Worm (Caenorhabditis elegans) whole organism, late embryonic: ENCODE data around the gene acs-7.

ENCODE experiments used
- C08G9.2 ChIP-seq: sonication (generic microtip); optimal IDR thresholded peaks from 2 replicates; lab custom pipeline; 2016; ENCODE audit warnings: mild to moderate bottlenecking, missing genetic modification characterization, moderate library complexity, missing compliant biosample characterization
- C38D4.7 ChIP-seq: fragments of 200-800 bp; sonication (Bioruptor generic); optimal IDR thresholded peaks from 2 replicates; lab custom pipeline; 2018; ENCODE audit warnings: mild to moderate bottlenecking, missing genetic modification characterization, moderate library complexity, missing compliant biosample characterization
- K09A11.1 ChIP-seq: sonication (generic microtip); optimal IDR thresholded peaks from 2 replicates; lab custom pipeline; 2017; ENCODE audit warnings: antibody characterized with exemption, mild to moderate bottlenecking, missing genetic modification characterization, missing compliant biosample characterization; ENCODE audit not compliant: insufficient read depth
- Y22D7AL.16 ChIP-seq: sonication (generic microtip); optimal IDR thresholded peaks from 2 replicates; lab custom pipeline; 2016; ENCODE audit warnings: missing genetic modification characterization, missing compliant biosample characterization
- ahr-1 ChIP-seq: sonication (generic microtip); optimal IDR thresholded peaks from 2 replicates; lab custom pipeline; 2016; ENCODE audit warnings: missing genetic modification characterization, missing compliant biosample characterization
- ama-1 ChIP-seq: fragments of 150-350 bp; optimal IDR thresholded peaks from 2 replicates; lab custom pipeline; 2014
- ceh-14 ChIP-seq: sonication (generic microtip); optimal IDR thresholded peaks from 2 replicates; lab custom pipeline; 2016; ENCODE audit warnings: missing genotype, missing genetic modification characterization, missing compliant biosample characterization
- ceh-18 ChIP-seq: sonication (generic microtip); optimal IDR thresholded peaks from 2 replicates; lab custom pipeline; 2016; ENCODE audit warnings: missing genetic modification characterization, missing compliant biosample characterization
- ceh-2 ChIP-seq: sonication (generic microtip); optimal IDR thresholded peaks from 2 replicates; lab custom pipeline; 2016; ENCODE audit warnings: missing genotype, missing genetic modification characterization, missing compliant biosample characterization
- ceh-24 ChIP-seq: sonication (generic microtip); optimal IDR thresholded peaks from 2 replicates; lab custom pipeline; 2016; ENCODE audit warnings: mild to moderate bottlenecking, missing genetic modification characterization, missing compliant biosample characterization
- ceh-30 ChIP-seq: fragments of 150-350 bp; optimal IDR thresholded peaks from 2 replicates; lab custom pipeline; 2014; ENCODE audit warnings: missing biosample characterization, missing genetic modification characterization
- ceh-31 ChIP-seq: sonication (generic microtip); optimal IDR thresholded peaks from 2 replicates; lab custom pipeline; 2016; ENCODE audit warnings: missing genetic modification characterization, missing compliant biosample characterization
- ceh-34 ChIP-seq: sonication (generic microtip); optimal IDR thresholded peaks from 2 replicates; lab custom pipeline; 2016; ENCODE audit warnings: mild to moderate bottlenecking, missing genetic modification characterization, missing compliant biosample characterization
- ceh-48 ChIP-seq: sonication (generic microtip); optimal IDR thresholded peaks from 2 replicates; lab custom pipeline; 2016; ENCODE audit warnings: missing genetic modification characterization, inconsistent platforms, missing compliant biosample characterization
- ceh-6 ChIP-seq: fragments of 200-800 bp; sonication (Bioruptor generic); optimal IDR thresholded peaks from 2 replicates; lab custom pipeline; 2018; ENCODE audit warnings: mild to moderate bottlenecking, missing genetic modification characterization, missing compliant biosample characterization
- ceh-9 ChIP-seq: sonication (generic microtip); optimal IDR thresholded peaks from 2 replicates; lab custom pipeline; 2016; ENCODE audit warnings: mild to moderate bottlenecking, missing genetic modification characterization, inconsistent platforms, missing compliant biosample characterization
- che-1 ChIP-seq: sonication (generic microtip); optimal IDR thresholded peaks from 2 replicates; lab custom pipeline; 2016; ENCODE audit warnings: mild to moderate bottlenecking, missing genetic modification characterization, missing compliant biosample characterization
- dve-1 ChIP-seq: sonication (generic microtip); optimal IDR thresholded peaks from 2 replicates; lab custom pipeline; 2017; ENCODE audit warnings: antibody characterized with exemption, mild to moderate bottlenecking, missing genetic modification characterization, missing compliant biosample characterization
- elt-2 ChIP-seq: sonication (generic microtip); optimal IDR thresholded peaks from 2 replicates; lab custom pipeline; 2016; ENCODE audit warnings: missing genetic modification reagents, missing genetic modification characterization, missing compliant biosample characterization
- elt-4 ChIP-seq: sonication (generic microtip); optimal IDR thresholded peaks from 2 replicates; lab custom pipeline; 2016; ENCODE audit warnings: missing genetic modification characterization, missing compliant biosample characterization
- ets-4 ChIP-seq: sonication (generic microtip); optimal IDR thresholded peaks from 2 replicates; lab custom pipeline; 2016; ENCODE audit warnings: missing genetic modification characterization, missing compliant biosample characterization
- eyg-1 ChIP-seq: sonication (generic microtip); optimal IDR thresholded peaks from 2 replicates; lab custom pipeline; 2016; ENCODE audit warnings: missing genotype, missing genetic modification characterization, missing compliant biosample characterization
- fkh-10 ChIP-seq: fragments of 150-350 bp; optimal IDR thresholded peaks from 2 replicates; lab custom pipeline; 2014; ENCODE audit warnings: missing biosample characterization, missing genetic modification reagents, missing genetic modification characterization
- gmeb-2 ChIP-seq: sonication (generic microtip); optimal IDR thresholded peaks from 2 replicates; lab custom pipeline; 2016; ENCODE audit warnings: missing genetic modification characterization, inconsistent platforms, missing compliant biosample characterization
- hlh-13 ChIP-seq: fragments of 200-800 bp; sonication (Bioruptor generic); optimal IDR thresholded peaks from 2 replicates; lab custom pipeline; 2018; ENCODE audit warnings: mild to moderate bottlenecking, missing genetic modification characterization, missing compliant biosample characterization
- hlh-15 ChIP-seq: sonication (generic microtip); optimal IDR thresholded peaks from 2 replicates; lab custom pipeline; 2016; ENCODE audit warnings: missing genetic modification characterization, missing compliant biosample characterization
- hlh-30 ChIP-seq: sonication (generic microtip); optimal IDR thresholded peaks from 2 replicates; lab custom pipeline; 2017; ENCODE audit warnings: antibody characterized with exemption, missing genetic modification characterization, missing compliant biosample characterization; ENCODE audit not compliant: insufficient read depth
- hlh-8 ChIP-seq: sonication (generic microtip); optimal IDR thresholded peaks from 2 replicates; lab custom pipeline; 2016; ENCODE audit warnings: missing genotype, missing genetic modification characterization, missing compliant biosample characterization
- lim-6 ChIP-seq: sonication (generic microtip); optimal IDR thresholded peaks from 2 replicates; lab custom pipeline; 2016; ENCODE audit warnings: missing genetic modification characterization, missing compliant biosample characterization
- lin-11 ChIP-seq: fragments of 200-800 bp; sonication (Bioruptor generic); optimal IDR thresholded peaks from 2 replicates; lab custom pipeline; 2018; ENCODE audit warnings: mild to moderate bottlenecking, missing genetic modification characterization, missing compliant biosample characterization
- madf-2 ChIP-seq: sonication (generic microtip); optimal IDR thresholded peaks from 2 replicates; lab custom pipeline; 2017; ENCODE audit warnings: missing genetic modification characterization, missing compliant biosample characterization
- mec-3 ChIP-seq: sonication (generic microtip); optimal IDR thresholded peaks from 2 replicates; lab custom pipeline; 2016; ENCODE audit warnings: borderline replicate concordance, missing genetic modification characterization, missing compliant biosample characterization
- nfya-1 ChIP-seq: sonication (generic microtip); optimal IDR thresholded peaks from 2 replicates; lab custom pipeline; 2017; ENCODE audit warnings: missing genetic modification characterization, mild to moderate bottlenecking, missing compliant biosample characterization, antibody characterized with exemption, moderate library complexity
- npax-4 ChIP-seq: sonication (generic microtip); optimal IDR thresholded peaks from 2 replicates; lab custom pipeline; 2016; ENCODE audit warnings: missing genetic modification characterization, missing compliant biosample characterization
- odd-2 ChIP-seq: sonication (generic microtip); optimal IDR thresholded peaks from 2 replicates; lab custom pipeline; 2017; ENCODE audit warnings: antibody characterized with exemption, mild to moderate bottlenecking, missing genetic modification characterization, missing compliant biosample characterization
- pha-2 ChIP-seq: sonication (generic microtip); optimal IDR thresholded peaks from 2 replicates; lab custom pipeline; 2017; ENCODE audit warnings: mild to moderate bottlenecking, missing genetic modification characterization, missing compliant biosample characterization
- pha-4 ChIP-seq: fragments of 150-350 bp; optimal IDR thresholded peaks from 2 replicates; lab custom pipeline; 2018; ENCODE audit warnings: missing biosample characterization, missing genetic modification reagents, missing genetic modification characterization
- pros-1 ChIP-seq: fragments of 150-350 bp; optimal IDR thresholded peaks from 2 replicates; lab custom pipeline; 2014; ENCODE audit warnings: missing biosample characterization, missing genetic modification reagents, missing genetic modification characterization
- rnt-1 ChIP-seq: sonication (generic microtip); optimal IDR thresholded peaks from 2 replicates; lab custom pipeline; 2016; ENCODE audit warnings: missing genetic modification characterization, missing compliant biosample characterization
- sdc-2 ChIP-seq: sonication (generic microtip); optimal IDR thresholded peaks from 2 replicates; lab custom pipeline; 2016; ENCODE audit warnings: missing genotype, missing genetic modification characterization, missing compliant biosample characterization
- sox-4 ChIP-seq: sonication (generic microtip); optimal IDR thresholded peaks from 2 replicates; lab custom pipeline; 2017; ENCODE audit warnings: mild to moderate bottlenecking, missing genetic modification characterization, inconsistent platforms, missing compliant biosample characterization
- syd-9 ChIP-seq: sonication (generic microtip); optimal IDR thresholded peaks from 2 replicates; lab custom pipeline; 2016; ENCODE audit warnings: mild to moderate bottlenecking, missing genetic modification characterization, moderate library complexity, missing compliant biosample characterization
- tbx-2 ChIP-seq: sonication (generic microtip); optimal IDR thresholded peaks from 2 replicates; lab custom pipeline; 2016; ENCODE audit warnings: missing genetic modification characterization, missing compliant biosample characterization
- tbx-7 ChIP-seq: sonication (generic microtip); optimal IDR thresholded peaks from 2 replicates; lab custom pipeline; 2016; ENCODE audit warnings: missing genotype, missing genetic modification characterization, missing compliant biosample characterization
- ttx-3 ChIP-seq: sonication (generic microtip); optimal IDR thresholded peaks from 2 replicates; lab custom pipeline; 2016; ENCODE audit warnings: missing genetic modification reagents, missing genetic modification characterization, missing compliant biosample characterization
- unc-42 ChIP-seq: sonication (generic microtip); optimal IDR thresholded peaks from 2 replicates; lab custom pipeline; 2016; ENCODE audit warnings: missing genotype, missing genetic modification characterization, missing compliant biosample characterization
- unc-55 ChIP-seq: sonication (generic microtip); optimal IDR thresholded peaks from 2 replicates; lab custom pipeline; 2017; ENCODE audit warnings: missing biosample characterization, missing genetic modification reagents, missing genetic modification characterization
- unc-86 ChIP-seq: sonication (generic microtip); optimal IDR thresholded peaks from 2 replicates; lab custom pipeline; 2016; ENCODE audit warnings: missing genetic modification characterization, missing compliant biosample characterization
- ztf-16 ChIP-seq: sonication (generic microtip); optimal IDR thresholded peaks from 2 replicates; lab custom pipeline; 2017; ENCODE audit warnings: missing genetic modification characterization, missing compliant biosample characterization

Gene acs-7

DNA sequence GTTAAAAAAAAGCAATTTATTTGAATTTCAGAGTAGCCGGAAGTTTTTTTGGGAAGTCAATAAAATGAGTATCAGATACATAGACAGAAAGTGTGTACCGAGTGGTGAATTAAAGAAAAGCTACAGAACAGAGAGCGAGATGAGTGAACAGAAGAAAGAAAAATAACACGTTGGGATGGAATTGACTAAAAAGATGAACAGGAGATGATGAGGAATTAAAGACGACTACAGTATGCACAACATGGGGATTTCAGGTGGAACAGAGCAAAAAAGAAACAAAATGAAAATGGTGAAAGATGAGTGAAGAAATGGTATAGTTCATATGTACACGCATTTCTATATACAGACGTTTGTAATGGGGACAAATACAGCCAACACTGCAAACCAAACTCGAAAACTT lies 20.5 kb upstream of the acs-7 start:
- TF ChIP-seq eyg-1 (tag; lab: Kevin White, UChicago) (no peak), pros-1 (tag; lab: Kevin White, UChicago) (no peak), ttx-3 (tag; lab: Kevin White, UChicago) (no peak), ceh-31 (tag; lab: Kevin White, UChicago) (no peak), ahr-1 (tag; lab: Kevin White, UChicago) (no peak), gmeb-2 (no peak), elt-4 (no peak), Y22D7AL.16 (tag; lab: Kevin White, UChicago) (no peak), C38D4.7 (GFP tag; lab: Kevin White, UChicago) (no peak), hlh-15 (tag; lab: Kevin White, UChicago) (no peak), npax-4 (no peak), unc-42 (no peak), lin-11 (tag; lab: Kevin White, UChicago) (no peak), sdc-2 (tag; lab: Kevin White, UChicago) (no peak), syd-9 (tag; lab: Kevin White, UChicago) (no peak), unc-86 (tag; lab: Kevin White, UChicago) (no peak), ztf-16 (tag; lab: Kevin White, UChicago) (no peak)

DNA sequence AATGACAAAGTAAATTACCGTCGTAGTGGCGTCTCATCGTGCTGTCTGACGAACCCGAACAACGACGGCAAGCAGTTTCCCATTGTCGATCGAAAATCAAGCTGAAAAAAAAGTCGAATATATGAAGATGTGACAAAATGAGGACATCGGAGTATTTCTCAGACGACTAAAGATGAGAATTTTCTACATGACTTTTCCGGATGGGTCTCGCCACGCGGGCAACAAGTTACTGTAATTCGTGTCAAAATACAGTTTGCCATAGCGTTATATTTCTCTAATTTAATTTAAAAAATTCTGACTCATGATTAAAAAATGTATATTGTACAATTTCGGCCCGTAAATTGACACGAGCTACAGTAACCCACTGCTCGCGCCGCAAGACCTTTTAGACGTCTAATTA lies 18.9 kb upstream of the acs-7 start, which contains the start of gene C01G6.4:
Gene C01G6.4, minus strand, starts transcription at position 101 of the 400 bp plus-strand sequence.
- TF ChIP-seq elt-4, result no peak
- TF ChIP-seq ceh-14, result no peak
- TF ChIP-seq syd-9 (tag; lab: Kevin White, UChicago), result no peak
- no peak for TF ChIP-seq ceh-2 (tag; lab: Kevin White, UChicago)

DNA sequence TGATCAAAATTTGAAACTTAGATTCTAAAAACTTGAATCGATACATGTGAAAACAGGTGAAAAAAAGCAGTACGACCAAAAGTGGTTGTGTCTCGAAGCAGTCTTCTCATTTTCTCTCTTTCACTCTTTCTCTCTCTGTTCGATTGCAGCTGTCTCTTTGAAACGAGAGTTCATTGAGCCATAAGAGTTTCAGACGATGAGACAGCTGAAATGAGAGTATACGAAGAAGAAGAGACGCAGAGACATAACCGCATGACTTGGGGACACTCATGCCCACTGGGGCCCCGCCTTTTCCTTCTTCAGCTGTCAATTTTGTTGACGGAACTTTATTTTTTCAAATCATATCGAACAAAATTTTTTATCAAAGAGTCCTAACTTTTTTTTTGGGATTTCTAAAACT lies 17.8 kb upstream of the acs-7 start:
- TF ChIP-seq fkh-10 (GFP tag; lab: Kevin White, UChicago) (no peak), elt-2 (peak; percentile 27), ceh-30 (no peak), lim-6 (tag; lab: Kevin White, UChicago) (no peak), ceh-14 (no peak), sox-4 (tag; lab: Kevin White, UChicago) (no peak), ceh-31 (tag; lab: Kevin White, UChicago) (peak; percentile 73), hlh-8 (tag; lab: Kevin White, UChicago) (no peak), unc-55 (GFP tag; lab: Kevin White, UChicago) (peak; percentile 91), pha-4 (tag; lab: Kevin White, UChicago) (no peak), tbx-7 (tag; lab: Kevin White, UChicago) (no peak), dve-1 (tag; lab: Kevin White, UChicago) (peak; percentile 2), madf-2 (tag; lab: Kevin White, UChicago) (no peak), lin-11 (tag; lab: Kevin White, UChicago) (no peak), pros-1 (tag; lab: Kevin White, UChicago) (peak; percentile 55), syd-9 (tag; lab: Kevin White, UChicago) (no peak), pha-2 (tag; lab: Kevin White, UChicago) (no peak), hlh-13 (GFP tag; lab: Kevin White, UChicago) (no peak), ceh-24 (no peak), ceh-48 (no peak), rnt-1 (tag; lab: Kevin White, UChicago) (peak; percentile 37), elt-4 (no peak), ceh-6 (GFP tag; lab: Kevin White, UChicago) (no peak), ets-4 (tag; lab: Kevin White, UChicago) (no peak), che-1 (tag; lab: Kevin White, UChicago) (no peak), tbx-2 (tag; lab: Kevin White, UChicago) (peak; percentile 53), unc-42 (peak; percentile 50), npax-4 (no peak), C08G9.2 (tag; lab: Kevin White, UChicago) (no peak), nfya-1 (tag; lab: Kevin White, UChicago) (peak; percentile 81), hlh-30 (tag; lab: Kevin White, UChicago) (peak; percentile 98), ceh-9 (tag; lab: Kevin White, UChicago) (no peak), K09A11.1 (tag; lab: Kevin White, UChicago) (no peak), ama-1 (lab: Kevin White, UChicago) (no peak), odd-2 (tag; lab: Kevin White, UChicago) (no peak), ttx-3 (tag; lab: Kevin White, UChicago) (no peak), ceh-34 (tag; lab: Kevin White, UChicago) (peak; percentile 39), ceh-18 (tag; lab: Kevin White, UChicago) (peak; percentile 67), mec-3 (no peak)
